Fruit fly (Drosophila melanogaster): Measurements from ENCODE around the gene PH4alphaSG1.
A peak's percentile ranks its signal among the peaks of the same experiment; 100 is the strongest.

The PH4alphaSG1 gene

DNA sequence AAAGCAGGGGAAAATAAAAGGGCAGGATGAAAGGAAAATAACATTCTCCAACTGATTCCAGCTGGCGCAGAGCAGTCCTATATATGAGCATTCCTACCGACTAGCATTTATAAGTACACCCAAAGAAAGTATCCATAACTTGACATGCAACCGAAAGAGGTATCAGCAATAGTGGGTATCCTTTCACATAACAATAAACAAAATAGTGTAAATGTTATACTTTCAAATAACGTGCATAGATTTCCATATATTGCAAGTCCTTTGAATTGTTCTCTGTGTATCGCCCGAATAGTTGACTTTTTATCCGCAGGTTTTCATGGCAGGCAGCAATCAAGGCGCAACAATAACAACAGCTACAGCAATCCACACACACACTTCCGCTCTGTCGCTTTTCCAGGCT lies 44.6 kb upstream of the PH4alphaSG1 start (continued):
- no peak for TF ChIP-seq CG8388 (GFP tag; optimal IDR thresholded peaks at IDR 0.05)
- TF ChIP-seq pan (optimal IDR thresholded peaks at IDR 0.05), result no peak
- peak in 1 of 2 experiments; percentile 38 for TF ChIP-seq pan (GFP tag; optimal IDR thresholded peaks at IDR 0.05 in 1 of 2, IDR thresholded peaks at IDR 0.05 in 1 of 2)
- TF ChIP-seq CG13296 (GFP tag; optimal IDR thresholded peaks at IDR 0.05), result no peak
- no peak for TF ChIP-seq schlank (tag; optimal IDR thresholded peaks at IDR 0.05)
- TF ChIP-seq Ada2b (GFP tag; IDR thresholded peaks at IDR 0.05), result peak; percentile 35; the same call in 1 of the 2 replicates
- no peak for TF ChIP-seq ERR (GFP tag; optimal IDR thresholded peaks at IDR 0.05)
- no peak for TF ChIP-seq CG34422 (GFP tag; IDR thresholded peaks at IDR 0.05)
- peak; percentile 37; the same call in 1 of the 3 replicates for TF ChIP-seq Dbx (GFP tag; IDR thresholded peaks at IDR 0.05)
- no peak for TF ChIP-seq hkb (optimal IDR thresholded peaks at IDR 0.05)
- 0 out of 2 replicates have a peak, but pooled peaks have one; percentile 13 for TF ChIP-seq hkb (GFP tag; IDR thresholded peaks at IDR 0.05)
- no peak for TF ChIP-seq HLH4C (GFP tag; IDR thresholded peaks at IDR 0.05; ENCODE audit: partially characterized antibody)
- TF ChIP-seq dpn (GFP tag; optimal IDR thresholded peaks at IDR 0.05), result peak in 1 of 2 experiments; percentile 11
- TF ChIP-seq D (optimal IDR thresholded peaks at IDR 0.05), result no peak
- TF ChIP-seq D (GFP tag; optimal IDR thresholded peaks at IDR 0.05), result no peak
- no peak for TF ChIP-seq gfzf (GFP tag; optimal IDR thresholded peaks at IDR 0.05)
- no peak for TF ChIP-seq Blimp-1 (GFP tag; optimal IDR thresholded peaks at IDR 0.05)
- TF ChIP-seq Atf-2 (GFP tag; optimal IDR thresholded peaks at IDR 0.05), result no peak
- TF ChIP-seq Dad (GFP tag; optimal IDR thresholded peaks at IDR 0.05), result no peak
- no peak for TF ChIP-seq Doc2 (GFP tag; IDR thresholded peaks at IDR 0.05)
- no peak for TF ChIP-seq fd96Cb (tag; optimal IDR thresholded peaks at IDR 0.05)
- TF ChIP-seq Scr (GFP tag; IDR thresholded peaks at IDR 0.05; ENCODE audit: partially characterized antibody), result no peak
- TF ChIP-seq maf-S (GFP tag; optimal IDR thresholded peaks at IDR 0.05), result no peak
- TF ChIP-seq pros (GFP tag; optimal IDR thresholded peaks at IDR 0.05), result no peak
- 0 out of 2 replicates have a peak, but pooled peaks have one; percentile 22 for TF ChIP-seq ap (GFP tag; IDR thresholded peaks at IDR 0.05)
- no peak for TF ChIP-seq danr (GFP tag; IDR thresholded peaks at IDR 0.05)
- TF ChIP-seq CG2678 (tag; optimal IDR thresholded peaks at IDR 0.05), result peak; percentile 43
- TF ChIP-seq Tbp (GFP tag; optimal IDR thresholded peaks at IDR 0.05), result no peak
- TF ChIP-seq usp (GFP tag; optimal IDR thresholded peaks at IDR 0.05), result no peak

- TF ChIP-seq CG16813 (GFP tag; IDR thresholded peaks at IDR 0.05; ENCODE audit: partially characterized antibody) (no peak), prd (optimal IDR thresholded peaks at IDR 0.05) (no peak), prd (GFP tag; IDR thresholded peaks at IDR 0.05) (no peak), Nf-YC (tag; optimal IDR thresholded peaks at IDR 0.05) (no peak), pan (optimal IDR thresholded peaks at IDR 0.05) (no peak), pan (GFP tag; optimal IDR thresholded peaks at IDR 0.05 in 1 of 2, IDR thresholded peaks at IDR 0.05 in 1 of 2) (no peak), CG30403 (GFP tag; optimal IDR thresholded peaks at IDR 0.05) (no peak), unc-4 (GFP tag; IDR thresholded peaks at IDR 0.05; ENCODE audit: partially characterized antibody) (no peak), oc (tag; optimal IDR thresholded peaks at IDR 0.05) (no peak), CG2202 (tag; optimal IDR thresholded peaks at IDR 0.05) (no peak), sr (GFP tag; IDR thresholded peaks at IDR 0.05) (0 out of 3 replicates have a peak, but pooled peaks have one; percentile 37), kah (GFP tag; optimal IDR thresholded peaks at IDR 0.05) (peak; percentile 67), CG11456 (GFP tag; IDR thresholded peaks at IDR 0.05) (no peak), D (optimal IDR thresholded peaks at IDR 0.05) (no peak), D (GFP tag; optimal IDR thresholded peaks at IDR 0.05) (no peak), CG17385 (GFP tag; optimal IDR thresholded peaks at IDR 0.05) (peak; percentile 30), CG12769 (tag; optimal IDR thresholded peaks at IDR 0.05) (peak; percentile 5), Myb (GFP tag; optimal IDR thresholded peaks at IDR 0.05) (no peak), ftz-f1 (GFP tag; optimal IDR thresholded peaks at IDR 0.05) (no peak), CG11247 (GFP tag; IDR thresholded peaks at IDR 0.05) (0 out of 2 replicates have a peak, but pooled peaks have one; percentile 32), tgo (GFP tag; IDR thresholded peaks at IDR 0.05) (no peak), chn (GFP tag; optimal IDR thresholded peaks at IDR 0.05) (no peak), Hmr (GFP tag; optimal IDR thresholded peaks at IDR 0.05) (no peak), chinmo (GFP tag; IDR thresholded peaks at IDR 0.05; ENCODE audit: partially characterized antibody) (no peak), ash1 (GFP tag; optimal IDR thresholded peaks at IDR 0.05) (no peak), Hr3 (GFP tag; optimal IDR thresholded peaks at IDR 0.05) (no peak), CG11695 (GFP tag; IDR thresholded peaks at IDR 0.05) (no peak), CG11696 (GFP tag; IDR thresholded peaks at IDR 0.05) (no peak)
These were observed 39.5 kb upstream of the PH4alphaSG1 start for dm6 chr3R:30544974-30545373.
